Worm (Caenorhabditis elegans): ENCODE data around the gene npa-1.

ce11 chrV:7072309-7072708 is 3.3 kb upstream of the npa-1 start, which contains the start of gene F27B10.1:
- no peak for TF ChIP-seq ref-1 (GFP tag; conservative IDR thresholded peaks at IDR 0.05)
- no peak for TF ChIP-seq flt-1 (GFP tag; IDR thresholded peaks at IDR 0.05)
- TF ChIP-seq ztf-29 (GFP tag; IDR thresholded peaks at IDR 0.05), result no peak
- TF ChIP-seq cog-1 (tag; optimal IDR thresholded peaks at IDR 0.05), result no peak
- no peak for TF ChIP-seq tab-1 (GFP tag; IDR thresholded peaks at IDR 0.05)
- no peak for TF ChIP-seq klf-2 (GFP tag; conservative IDR thresholded peaks at IDR 0.05)

All from whole organism, midembryonic.